Fruit fly (Drosophila melanogaster) whole organism, embryonic: ENCODE data around the gene CG32187.

ENCODE experiments used
- CG11247 ChIP-seq: fragments of 200-800 bp; sonication (Bioruptor generic); IDR thresholded peaks from 2 replicates; pipeline ENCODE4 v1.3.6; 2022; ENCODE audit warnings: missing biosample characterization, missing genetic modification characterization
- CG11695 ChIP-seq: fragments of 200-800 bp; sonication (Bioruptor generic); IDR thresholded peaks from 3 replicates; pipeline ENCODE4 v1.3.6; 2022; ENCODE audit warnings: missing biosample characterization, missing genetic modification characterization
- CG12219 ChIP-seq: fragments of 200-800 bp; sonication (Bioruptor generic); optimal IDR thresholded peaks from 3 replicates; lab custom pipeline; 2018; ENCODE audit warnings: missing biosample characterization, mild to moderate bottlenecking, missing genetic modification characterization
- CG12942 ChIP-seq: fragments of 200-800 bp; sonication (Bioruptor generic); optimal IDR thresholded peaks from 3 replicates; lab custom pipeline; 2016; ENCODE audit warnings: missing biosample characterization, missing genetic modification characterization
- CG14441 ChIP-seq: fragments of 200-800 bp; sonication (Bioruptor generic); IDR thresholded peaks from 2 replicates; pipeline ENCODE4 v1.3.6; 2022; ENCODE audit warnings: missing biosample characterization, missing genetic modification characterization
- CG15479 ChIP-seq: fragments of 200-800 bp; sonication (Bioruptor generic); optimal IDR thresholded peaks from 3 replicates; lab custom pipeline; 2019; ENCODE audit warnings: missing biosample characterization, mild to moderate bottlenecking, missing genetic modification characterization, moderate library complexity
- CG15601 ChIP-seq: fragments of 200-800 bp; sonication (Bioruptor generic); optimal IDR thresholded peaks from 3 replicates; lab custom pipeline; 2019; ENCODE audit warnings: missing biosample characterization, mild to moderate bottlenecking, missing genetic modification characterization, moderate library complexity
- CG1603 ChIP-seq: fragments of 200-800 bp; sonication (Bioruptor generic); optimal IDR thresholded peaks from 2 replicates; lab custom pipeline; 2019; ENCODE audit warnings: missing biosample characterization, mild to moderate bottlenecking, missing genetic modification characterization, moderate library complexity
- CG16815 ChIP-seq: fragments of 200-800 bp; sonication (Bioruptor generic); optimal IDR thresholded peaks from 3 replicates; lab custom pipeline; 2017; ENCODE audit warnings: missing biosample characterization, mild to moderate bottlenecking, missing genetic modification characterization
- CG17802 ChIP-seq: fragments of 200-800 bp; sonication (Bioruptor generic); optimal IDR thresholded peaks from 2 replicates; lab custom pipeline; 2018; ENCODE audit warnings: missing biosample characterization, mild to moderate bottlenecking, missing genetic modification characterization, moderate library complexity
- CG17829 ChIP-seq: fragments of 200-800 bp; optimal IDR thresholded peaks from 2 replicates; lab custom pipeline; 2019; ENCODE audit warnings: missing biosample characterization, mild to moderate bottlenecking, missing genetic modification characterization, moderate library complexity
- CG2889 ChIP-seq: fragments of 200-800 bp; sonication (Bioruptor generic); IDR thresholded peaks from 3 replicates; pipeline ENCODE4 v1.3.6; 2022; ENCODE audit warnings: missing biosample characterization, missing genetic modification characterization
- CG30403 ChIP-seq: fragments of 200-800 bp; sonication (Bioruptor generic); optimal IDR thresholded peaks from 3 replicates; lab custom pipeline; 2016; ENCODE audit warnings: missing biosample characterization, missing genetic modification characterization
- CG31365 ChIP-seq: fragments of 200-800 bp; sonication (Bioruptor generic); optimal IDR thresholded peaks from 2 replicates; lab custom pipeline; 2018; ENCODE audit warnings: missing biosample characterization, mild to moderate bottlenecking, missing genetic modification characterization
- CG31388 ChIP-seq: fragments of 200-800 bp; sonication (Bioruptor generic); optimal IDR thresholded peaks from 2 replicates; lab custom pipeline; 2016; ENCODE audit warnings: missing biosample characterization, missing genetic modification characterization
- CG34422 ChIP-seq: fragments of 200-800 bp; sonication (Bioruptor generic); IDR thresholded peaks from 3 replicates; pipeline ENCODE4 v1.3.6; 2022; ENCODE audit warnings: missing biosample characterization, missing genetic modification characterization
- CG3838 ChIP-seq: fragments of 200-800 bp; sonication (Bioruptor generic); optimal IDR thresholded peaks from 3 replicates; lab custom pipeline; 2016; ENCODE audit warnings: missing biosample characterization, missing genetic modification characterization
- CG3995 ChIP-seq: fragments of 200-800 bp; sonication (Bioruptor generic); optimal IDR thresholded peaks from 3 replicates; lab custom pipeline; 2016; ENCODE audit warnings: missing biosample characterization, missing genetic modification characterization
- CG6791 ChIP-seq: fragments of 200-800 bp; sonication (Bioruptor generic); IDR thresholded peaks from 3 replicates; pipeline ENCODE4 v1.3.6; 2022; ENCODE audit warnings: missing biosample characterization, missing genetic modification characterization; ENCODE audit not compliant: partially characterized antibody
- CG7556 ChIP-seq: fragments of 200-800 bp; sonication (Bioruptor generic); optimal IDR thresholded peaks from 2 replicates; lab custom pipeline; 2017; ENCODE audit warnings: missing biosample characterization, mild to moderate bottlenecking, missing genetic modification characterization
- CG7963 ChIP-seq: fragments of 200-800 bp; sonication (Bioruptor generic); IDR thresholded peaks from 3 replicates; pipeline ENCODE4 v1.3.6; 2022; ENCODE audit warnings: missing biosample characterization, missing genetic modification characterization; ENCODE audit not compliant: partially characterized antibody
- CG9609 ChIP-seq: fragments of 200-800 bp; sonication (Bioruptor generic); optimal IDR thresholded peaks from 3 replicates; lab custom pipeline; 2016; ENCODE audit warnings: missing biosample characterization, missing genetic modification characterization
- Dek ChIP-seq: fragments of 200-800 bp; sonication (Bioruptor generic); optimal IDR thresholded peaks from 3 replicates; lab custom pipeline; 2019; ENCODE audit warnings: missing biosample characterization, mild to moderate bottlenecking, missing genetic modification characterization, moderate library complexity
- Dip2 ChIP-seq: fragments of 200-800 bp; sonication (Bioruptor generic); IDR thresholded peaks from 2 replicates; pipeline ENCODE4 v1.3.6; 2022; ENCODE audit warnings: missing biosample characterization, missing genetic modification characterization
- HmgZ ChIP-seq: fragments of 200-800 bp; sonication (Bioruptor generic); optimal IDR thresholded peaks from 2 replicates; lab custom pipeline; 2018; ENCODE audit warnings: missing biosample characterization, mild to moderate bottlenecking, missing genetic modification characterization
- Jarid2 ChIP-seq: fragments of 200-800 bp; sonication (Bioruptor generic); optimal IDR thresholded peaks from 3 replicates; lab custom pipeline; 2017; ENCODE audit warnings: mild to moderate bottlenecking, missing biosample characterization, missing genetic modification reagents, missing genetic modification characterization
- PHDP ChIP-seq: fragments of 200-800 bp; sonication (Bioruptor generic); optimal IDR thresholded peaks from 3 replicates; lab custom pipeline; 2018; ENCODE audit warnings: missing biosample characterization, mild to moderate bottlenecking, missing genetic modification characterization, moderate library complexity
- Poxn ChIP-seq: fragments of 200-800 bp; sonication (Bioruptor generic); IDR thresholded peaks from 2 replicates; pipeline ENCODE4 v1.3.6; 2022; ENCODE audit warnings: missing biosample characterization, missing genetic modification characterization
- Six4 ChIP-seq: fragments of 200-800 bp; sonication (Bioruptor generic); optimal IDR thresholded peaks from 2 replicates; lab custom pipeline; 2016; ENCODE audit warnings: missing biosample characterization, missing genetic modification characterization
- Xrp1 ChIP-seq: fragments of 200-800 bp; sonication (Bioruptor generic); IDR thresholded peaks from 2 replicates; pipeline ENCODE4 v1.3.6; 2022; ENCODE audit warnings: missing biosample characterization, missing genetic modification characterization
- bcd ChIP-seq: fragments of 200-800 bp; sonication (Bioruptor generic); optimal IDR thresholded peaks from 2 replicates; lab custom pipeline; 2017; ENCODE audit warnings: missing biosample characterization, mild to moderate bottlenecking, missing genetic modification characterization
- dimm ChIP-seq: fragments of 200-800 bp; sonication (Bioruptor generic); IDR thresholded peaks from 2 replicates; pipeline ENCODE4 v1.3.6; 2022; ENCODE audit warnings: missing biosample characterization, missing genetic modification characterization
- ewg ChIP-seq: fragments of 200-800 bp; sonication (Bioruptor generic); optimal IDR thresholded peaks from 3 replicates; lab custom pipeline; 2017; ENCODE audit warnings: mild to moderate bottlenecking, missing biosample characterization, missing genetic modification reagents, missing genetic modification characterization
- gt ChIP-seq: fragments of 200-800 bp; sonication (Bioruptor generic); IDR thresholded peaks from 2 replicates; pipeline ENCODE4 v1.3.6; 2022; ENCODE audit warnings: missing biosample characterization, missing genetic modification characterization
- hbn ChIP-seq: fragments of 200-800 bp; sonication (Bioruptor generic); IDR thresholded peaks from 2 replicates; pipeline ENCODE4 v1.3.6; 2022; ENCODE audit warnings: missing biosample characterization, missing genetic modification characterization; ENCODE audit not compliant: partially characterized antibody
- her ChIP-seq: fragments of 200-800 bp; sonication (Bioruptor generic); optimal IDR thresholded peaks from 2 replicates; lab custom pipeline; 2016; ENCODE audit warnings: missing biosample characterization, missing genetic modification characterization
- jumu ChIP-seq: fragments of 200-800 bp; sonication (Bioruptor generic); optimal IDR thresholded peaks from 3 replicates; lab custom pipeline; 2016; ENCODE audit warnings: missing biosample characterization, missing genetic modification characterization
- nmo ChIP-seq: fragments of 200-800 bp; sonication (Bioruptor generic); optimal IDR thresholded peaks from 2 replicates; lab custom pipeline; 2018; ENCODE audit warnings: missing biosample characterization, mild to moderate bottlenecking, missing genetic modification characterization, moderate library complexity
- otp ChIP-seq: fragments of 200-800 bp; sonication (Bioruptor generic); IDR thresholded peaks from 3 replicates; pipeline ENCODE4, ENCODE4 v1.3.6; 2022; ENCODE audit warnings: missing biosample characterization, missing genetic modification characterization
- pan ChIP-seq, 4 experiments: fragments of >200 bp in 3 of 4; fragments of 200-800 bp in 1 of 4; sonication (Bioruptor generic) in 1 of 4; optimal IDR thresholded peaks in 3 of 4; IDR thresholded peaks in 1 of 4; 2 replicates each; pipeline versions ENCODE4 v1.3.6 to Lab custom; 2017 to 2022; ENCODE audit warnings: missing biosample characterization in 2 of 4, missing genetic modification characterization in 2 of 4, mixed read lengths in 1 of 4
- pho ChIP-seq: fragments of 200-800 bp; sonication (Bioruptor generic); optimal IDR thresholded peaks from 2 replicates; lab custom pipeline; 2016; ENCODE audit warnings: missing biosample characterization, missing genetic modification characterization
- pzg ChIP-seq: fragments of 200-800 bp; sonication (Bioruptor generic); optimal IDR thresholded peaks from 3 replicates; lab custom pipeline; 2018; ENCODE audit warnings: missing biosample characterization, mild to moderate bottlenecking, missing genetic modification characterization, moderate library complexity
- run ChIP-seq: fragments of 200-800 bp; sonication (Bioruptor generic); optimal IDR thresholded peaks from 3 replicates; lab custom pipeline; 2018; ENCODE audit warnings: missing biosample characterization, mild to moderate bottlenecking, missing genetic modification characterization
- usp ChIP-seq: fragments of >200 bp; optimal IDR thresholded peaks from 2 replicates; lab custom pipeline; 2017; ENCODE audit warnings: missing biosample characterization, missing genetic modification characterization

CG32187 gene

DNA sequence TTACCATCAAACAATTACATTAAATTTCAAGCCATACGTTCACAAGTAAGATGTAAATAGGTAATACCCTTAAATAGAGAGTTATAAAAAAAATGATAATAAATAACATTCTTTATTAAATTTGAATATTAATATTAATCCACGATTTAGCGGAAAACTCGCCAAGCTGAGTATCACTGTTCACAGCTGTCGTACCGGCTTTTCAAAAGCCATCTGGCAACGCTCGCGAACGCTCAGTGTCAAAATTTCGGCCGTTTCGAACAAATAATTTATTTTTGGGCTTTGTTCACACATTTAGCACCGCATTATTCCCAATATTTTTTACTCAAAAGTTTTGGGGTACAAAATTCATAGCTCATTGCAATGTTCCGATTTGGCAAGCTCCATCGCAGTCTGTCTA is 43.4 kb upstream of the CG32187 start, which contains the start of gene TrpRS-m (continued):
- TF ChIP-seq CG12219 (GFP tag; lab: Kevin White, UChicago) (no peak), CG3995 (GFP tag; lab: Kevin White, UChicago) (peak; percentile 29), nmo (GFP tag; lab: Kevin White, UChicago) (peak; percentile 4), CG14441 (GFP tag; lab: Robert Waterston, UW) (no peak), bcd (GFP tag; lab: Kevin White, UChicago) (no peak), ewg (GFP tag; lab: Kevin White, UChicago) (no peak), dimm (GFP tag; lab: Robert Waterston, UW) (no peak), CG17829 (peak; percentile 16), CG7963 (no peak), Poxn (no peak), CG11247 (GFP tag; lab: Robert Waterston, UW) (no peak), Dip2 (no peak), hbn (no peak), CG16815 (no peak), CG12942 (no peak), run (no peak), CG34422 (GFP tag; lab: Robert Waterston, UW) (peak; percentile 77; the same call in 1 of the 3 replicates), CG31365 (tag; lab: Kevin White, UChicago) (no peak), CG6791 (GFP tag; lab: Robert Waterston, UW) (no peak), CG30403 (GFP tag; lab: Kevin White, UChicago) (no peak), her (no peak), CG11695 (GFP tag; lab: Robert Waterston, UW) (no peak), pzg (GFP tag; lab: Kevin White, UChicago) (peak; percentile 33), CG2889 (GFP tag; lab: Robert Waterston, UW) (no peak), gt (no peak), otp (GFP tag; lab: Robert Waterston, UW) (no peak), Six4 (GFP tag; lab: Kevin White, UChicago) (no peak), pho (GFP tag; lab: Kevin White, UChicago) (no peak), PHDP (tag; lab: Kevin White, UChicago) (peak; percentile 1), Jarid2 (GFP tag; lab: Kevin White, UChicago) (no peak), CG15601 (tag; lab: Kevin White, UChicago) (no peak), HmgZ (tag; lab: Kevin White, UChicago) (peak; percentile 1), Xrp1 (peak; percentile 21; the same call in 1 of the 2 replicates), usp (GFP tag; lab: Kevin White, UChicago) (no peak), jumu (no peak), Dek (tag; lab: Kevin White, UChicago) (no peak), CG31388 (no peak), CG1603 (tag; lab: Kevin White, UChicago) (no peak), CG3838 (GFP tag; lab: Kevin White, UChicago) (no peak), CG9609 (no peak), pan (optimal IDR thresholded peaks at IDR 0.05; lab: Kevin White, UChicago) (no peak), pan (GFP tag; optimal IDR thresholded peaks at IDR 0.05 in 1 of 2, IDR thresholded peaks at IDR 0.05 in 1 of 2) (no peak), CG15479 (no peak), CG7556 (no peak), CG17802 (no peak)
